Worm (Caenorhabditis elegans): ENCODE results near the gene F38G1.3.

DNA sequence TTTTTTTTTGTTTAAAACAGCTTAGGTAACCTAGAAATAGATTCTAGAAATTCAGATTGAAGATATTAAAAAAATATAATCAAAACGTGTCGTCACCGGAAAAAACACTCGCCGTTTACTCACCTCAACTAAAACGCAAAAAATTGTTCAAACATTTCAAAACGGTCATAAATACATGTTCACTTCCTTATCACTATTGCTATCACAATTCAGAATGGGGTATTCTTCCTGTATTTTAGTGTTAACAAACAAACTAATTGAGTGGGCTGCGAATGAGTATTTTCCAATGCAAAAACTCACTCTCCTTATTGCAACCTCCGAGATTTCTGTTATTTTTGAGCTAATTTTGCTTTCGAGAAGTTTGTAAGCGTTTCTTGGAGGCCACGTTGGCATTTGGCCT, 26.5 kb upstream of the F38G1.3 start, which contains the start of gene F52D1.2:
- TF ChIP-seq ceh-31 (tag; optimal IDR thresholded peaks at IDR 0.05): no peak
- TF ChIP-seq ceh-34 (tag; optimal IDR thresholded peaks at IDR 0.05): no peak
- TF ChIP-seq nhr-232 (tag; optimal IDR thresholded peaks at IDR 0.05): no peak
- no peak for TF ChIP-seq pag-3 (tag; optimal IDR thresholded peaks at IDR 0.05; ENCODE audit: borderline replicate concordance)
- TF ChIP-seq lim-6 (tag; optimal IDR thresholded peaks at IDR 0.05): no peak
- TF ChIP-seq elt-2 (tag; optimal IDR thresholded peaks at IDR 0.05): no peak
- no peak for TF ChIP-seq ztf-16 (tag; optimal IDR thresholded peaks at IDR 0.05)
